Worm (Caenorhabditis elegans) whole organism, L4 larva: ENCODE measurements around the gene vha-12.
A peak's percentile ranks its signal among the peaks of the same experiment; 100 is the strongest.

ENCODE experiments used
- F26F4.8 ChIP-seq: fragments of 200-800 bp; sonication (Bioruptor generic); conservative IDR thresholded peaks from 2 replicates; pipeline ENCODE4 v1.3.6; 2022; ENCODE audit warnings: missing genetic modification characterization, missing compliant biosample characterization
- T20F7.1 ChIP-seq: fragments of 200-800 bp; sonication (Bioruptor generic); optimal IDR thresholded peaks from 2 replicates; lab custom pipeline; 2018; ENCODE audit warnings: mild to moderate bottlenecking, missing genetic modification characterization, missing compliant biosample characterization
- T26A8.4 ChIP-seq: fragments of 200-800 bp; sonication (Bioruptor generic); IDR thresholded peaks from 2 replicates; pipeline ENCODE4 v1.3.6; 2022; ENCODE audit warnings: missing genetic modification characterization, missing compliant biosample characterization
- Y75B8A.6 ChIP-seq: fragments of 200-800 bp; sonication (Bioruptor generic); IDR thresholded peaks from 2 replicates; pipeline ENCODE4 v1.3.6; 2022; ENCODE audit warnings: missing genetic modification reagents, missing genetic modification characterization, missing compliant biosample characterization
- ZK337.2 ChIP-seq: fragments of 200-800 bp; sonication (Bioruptor generic); IDR thresholded peaks from 2 replicates; pipeline ENCODE4 v1.3.6; 2022; ENCODE audit warnings: missing genetic modification reagents, missing genetic modification characterization, missing compliant biosample characterization
- ZK546.5 ChIP-seq, 2 experiments: sonication (generic microtip); optimal IDR thresholded peaks; 2 replicates each; lab custom pipeline; 2017; ENCODE audit warnings: missing biosample characterization in 2 of 2, missing genetic modification characterization in 2 of 2
- aha-1 ChIP-seq: fragments of 150-350 bp; peaks from one replicate; lab custom pipeline; 2014; ENCODE audit warnings: missing biosample characterization, missing genetic modification characterization
- aly-2 ChIP-seq: sonication (generic microtip); optimal IDR thresholded peaks from 2 replicates; lab custom pipeline; 2018; ENCODE audit warnings: missing biosample characterization, missing genetic modification characterization
- ama-1 ChIP-seq: fragments of 150-350 bp; optimal IDR thresholded peaks from 2 replicates; lab custom pipeline; 2014; ENCODE audit warnings: inconsistent platforms, mixed read lengths
- arid-1 ChIP-seq: fragments of 200-800 bp; sonication (Bioruptor generic); conservative IDR thresholded peaks from 2 replicates; pipeline ENCODE4 v1.3.6; 2022; ENCODE audit warnings: missing genetic modification reagents, missing genetic modification characterization, missing compliant biosample characterization
- ceh-20 ChIP-seq: fragments of 200-800 bp; sonication (Bioruptor generic); IDR thresholded peaks from 2 replicates; pipeline ENCODE4 v1.3.6; 2022; ENCODE audit warnings: missing genetic modification reagents, missing genetic modification characterization, missing compliant biosample characterization
- ceh-28 ChIP-seq: fragments of 150-350 bp; optimal IDR thresholded peaks from 2 replicates; lab custom pipeline; 2014; ENCODE audit warnings: missing biosample characterization, missing genetic modification reagents, missing genetic modification characterization
- ceh-32 ChIP-seq: sonication (generic microtip); optimal IDR thresholded peaks from 2 replicates; lab custom pipeline; 2016; ENCODE audit warnings: mild to moderate bottlenecking, missing genetic modification characterization, missing compliant biosample characterization; ENCODE audit not compliant: poor library complexity
- ceh-82 ChIP-seq: sonication (generic microtip); optimal IDR thresholded peaks from 2 replicates; lab custom pipeline; 2017; ENCODE audit warnings: missing biosample characterization, missing genetic modification characterization
- dmd-6 ChIP-seq: fragments of 200-800 bp; sonication (Bioruptor generic); IDR thresholded peaks from 2 replicates; pipeline ENCODE4 v1.3.6; 2022; ENCODE audit warnings: missing genetic modification reagents, missing genetic modification characterization, missing compliant biosample characterization
- dmd-9 ChIP-seq: fragments of 200-800 bp; sonication (Bioruptor generic); IDR thresholded peaks from 2 replicates; pipeline ENCODE4 v1.3.6; 2022; ENCODE audit warnings: missing genetic modification reagents, missing genetic modification characterization, missing compliant biosample characterization
- dve-1 ChIP-seq: sonication (generic microtip); optimal IDR thresholded peaks from 2 replicates; lab custom pipeline; 2017; ENCODE audit warnings: antibody characterized with exemption, mild to moderate bottlenecking, missing genetic modification characterization, missing compliant biosample characterization; ENCODE audit not compliant: insufficient read depth
- egl-43 ChIP-seq: fragments of 200-800 bp; sonication (Bioruptor generic); IDR thresholded peaks from 2 replicates; pipeline ENCODE4 v1.3.6; 2022; ENCODE audit warnings: missing genetic modification reagents, missing genetic modification characterization, missing compliant biosample characterization
- fos-1 ChIP-seq: fragments of 150-350 bp; optimal IDR thresholded peaks from 2 replicates; lab custom pipeline; 2014; ENCODE audit warnings: missing biosample characterization, missing genetic modification characterization
- hlh-30 ChIP-seq: sonication (generic microtip); optimal IDR thresholded peaks from 2 replicates; lab custom pipeline; 2017; ENCODE audit warnings: antibody characterized with exemption, mild to moderate bottlenecking, missing genetic modification characterization, missing compliant biosample characterization; ENCODE audit not compliant: insufficient read depth
- lin-1 ChIP-seq: fragments of 200-800 bp; sonication (Bioruptor generic); IDR thresholded peaks from 2 replicates; pipeline ENCODE4 v1.3.6; 2022; ENCODE audit warnings: missing genetic modification reagents, missing genetic modification characterization, missing compliant biosample characterization
- lin-13 ChIP-seq: fragments of 150-350 bp; optimal IDR thresholded peaks from 2 replicates; lab custom pipeline; 2014; ENCODE audit warnings: missing biosample characterization, missing genetic modification reagents, missing genetic modification characterization
- lin-15B ChIP-seq: fragments of 150-350 bp; sonication (generic microtip); optimal IDR thresholded peaks from 3 replicates; lab custom pipeline; 2014; ENCODE audit warnings: missing biosample characterization, missing genetic modification characterization
- lin-29 ChIP-seq: fragments of 200-800 bp; sonication (Bioruptor generic); IDR thresholded peaks from 2 replicates; pipeline ENCODE4 v1.3.6; 2022; ENCODE audit warnings: missing genetic modification reagents, missing genetic modification characterization, missing compliant biosample characterization
- lir-3 ChIP-seq: sonication (generic microtip); optimal IDR thresholded peaks from 2 replicates; lab custom pipeline; 2016; ENCODE audit warnings: mild to moderate bottlenecking, missing genetic modification characterization, missing compliant biosample characterization
- madf-5 ChIP-seq, 2 experiments: fragments of 200-800 bp; sonication (Bioruptor generic); IDR thresholded peaks; 2 replicates each; pipeline ENCODE4 v1.3.6; 2022; ENCODE audit warnings: missing compliant biosample characterization in 2 of 2, missing genetic modification characterization in 2 of 2
- madf-9 ChIP-seq: fragments of 200-800 bp; sonication (Bioruptor generic); conservative IDR thresholded peaks from 2 replicates; pipeline ENCODE4 v1.3.6; 2022; ENCODE audit warnings: missing genetic modification reagents, missing genetic modification characterization, missing compliant biosample characterization
- mdl-1 ChIP-seq, 2 experiments: fragments of 150-350 bp in 1 of 2; sonication (generic microtip) in 1 of 2; optimal IDR thresholded peaks; 2 replicates each; lab custom pipeline; 2014 to 2017; ENCODE audit warnings: missing biosample characterization in 2 of 2, missing genetic modification characterization in 2 of 2
- mdt-29 ChIP-seq: fragments of 200-800 bp; sonication (Bioruptor generic); IDR thresholded peaks from 2 replicates; pipeline ENCODE4 v1.3.6; 2022; ENCODE audit warnings: missing genetic modification reagents, missing genetic modification characterization, missing compliant biosample characterization
- mep-1 ChIP-seq: fragments of 150-350 bp; sonication (generic microtip); optimal IDR thresholded peaks from 3 replicates; lab custom pipeline; 2014; ENCODE audit warnings: missing biosample characterization, missing genetic modification characterization
- mes-2 ChIP-seq: sonication (generic microtip); optimal IDR thresholded peaks from 2 replicates; lab custom pipeline; 2016; ENCODE audit warnings: missing genotype, mild to moderate bottlenecking, missing genetic modification characterization, missing compliant biosample characterization; ENCODE audit not compliant: poor library complexity, severe bottlenecking
- mxl-3 ChIP-seq: fragments of 200-800 bp; sonication (Bioruptor generic); optimal IDR thresholded peaks from 2 replicates; lab custom pipeline; 2018; ENCODE audit warnings: mild to moderate bottlenecking, missing genetic modification characterization, missing compliant biosample characterization
- nhr-102 ChIP-seq: sonication (generic microtip); optimal IDR thresholded peaks from 2 replicates; lab custom pipeline; 2016; ENCODE audit warnings: mild to moderate bottlenecking, missing genetic modification characterization, moderate library complexity, missing compliant biosample characterization
- nhr-11 ChIP-seq: fragments of 150-350 bp; optimal IDR thresholded peaks from 2 replicates; lab custom pipeline; 2014; ENCODE audit warnings: missing biosample characterization, missing genetic modification characterization
- nhr-237 ChIP-seq: sonication (generic microtip); optimal IDR thresholded peaks from 2 replicates; lab custom pipeline; 2017; ENCODE audit warnings: missing biosample characterization, missing genetic modification characterization
- nhr-28 ChIP-seq: fragments of 150-350 bp; optimal IDR thresholded peaks from 2 replicates; lab custom pipeline; 2014; ENCODE audit warnings: missing biosample characterization, missing genetic modification characterization
- nhr-42 ChIP-seq: fragments of 200-800 bp; sonication (Bioruptor generic); IDR thresholded peaks from 2 replicates; pipeline ENCODE4 v1.3.6; 2022; ENCODE audit warnings: missing genetic modification characterization, missing compliant biosample characterization
- nhr-48 ChIP-seq: sonication (generic microtip); optimal IDR thresholded peaks from 2 replicates; lab custom pipeline; 2016; ENCODE audit warnings: mild to moderate bottlenecking, missing genetic modification characterization, missing compliant biosample characterization
- nhr-6 ChIP-seq: fragments of 150-350 bp; optimal IDR thresholded peaks from 2 replicates; lab custom pipeline; 2014; ENCODE audit warnings: missing biosample characterization, missing genetic modification characterization
- nhr-76 ChIP-seq: fragments of 150-350 bp; optimal IDR thresholded peaks from 2 replicates; lab custom pipeline; 2014; ENCODE audit warnings: missing biosample characterization, missing genetic modification characterization
- pqm-1 ChIP-seq: sonication (generic microtip); optimal IDR thresholded peaks from 2 replicates; lab custom pipeline; 2017; ENCODE audit warnings: missing biosample characterization, missing genetic modification characterization
- rbr-2 ChIP-seq: sonication (generic microtip); optimal IDR thresholded peaks from 2 replicates; lab custom pipeline; 2016; ENCODE audit warnings: missing genotype, missing genetic modification characterization, missing compliant biosample characterization
- sdz-12 ChIP-seq: fragments of 200-800 bp; sonication (Bioruptor generic); optimal IDR thresholded peaks from 2 replicates; lab custom pipeline; 2018; ENCODE audit warnings: mild to moderate bottlenecking, missing genetic modification characterization, missing compliant biosample characterization
- set-16 ChIP-seq: fragments of 200-800 bp; sonication (Bioruptor generic); IDR thresholded peaks from 2 replicates; pipeline ENCODE4 v1.3.6; 2022; ENCODE audit warnings: missing genetic modification reagents, missing genetic modification characterization, missing compliant biosample characterization
- spr-1 ChIP-seq: sonication (generic microtip); optimal IDR thresholded peaks from 2 replicates; lab custom pipeline; 2016; ENCODE audit warnings: mild to moderate bottlenecking, missing genetic modification characterization, missing compliant biosample characterization
- tra-1 ChIP-seq: fragments of 200-800 bp; sonication (Bioruptor generic); IDR thresholded peaks from 2 replicates; pipeline ENCODE4 v1.3.6; 2022; ENCODE audit warnings: missing genetic modification reagents, missing genetic modification characterization, missing compliant biosample characterization
- zfp-2 ChIP-seq: sonication (generic microtip); optimal IDR thresholded peaks from 2 replicates; lab custom pipeline; 2016; ENCODE audit warnings: mild to moderate bottlenecking, missing genetic modification characterization, missing compliant biosample characterization

vha-12 gene

ce11 chrX:4190537-4191144 lies at the start of gene vha-12 (continued):
- TF ChIP-seq madf-9 (GFP tag; lab: Robert Waterston, UW), result 0 out of 2 replicates have a peak, but pooled peaks have one; percentile 36
- TF ChIP-seq lin-13 (GFP tag; lab: Kevin White, UChicago), result peak; percentile 73
- no peak for TF ChIP-seq lin-15B
- peak; percentile 68; the same call in 1 of the 2 replicates for TF ChIP-seq lin-1 (GFP tag; lab: Robert Waterston, UW)
- TF ChIP-seq aly-2, result no peak

- no peak for TF ChIP-seq rbr-2 (tag; lab: Kevin White, UChicago)
- TF ChIP-seq ceh-28 (tag; lab: Kevin White, UChicago), result no peak
- peak; percentile 88 for TF ChIP-seq lin-13 (GFP tag; lab: Kevin White, UChicago)
- TF ChIP-seq nhr-76 (tag; lab: Kevin White, UChicago), result no peak
- TF ChIP-seq egl-43 (GFP tag; lab: Robert Waterston, UW), result peak; percentile 47; the same call in 1 of the 2 replicates
- TF ChIP-seq zfp-2 (tag; lab: Kevin White, UChicago), result no peak
- no peak for TF ChIP-seq nhr-237 (tag; lab: Kevin White, UChicago)
- peak; percentile 83 for TF ChIP-seq nhr-11 (tag; lab: Kevin White, UChicago)
- peak; percentile 97 for TF ChIP-seq nhr-48
- TF ChIP-seq hlh-30 (tag; lab: Kevin White, UChicago), result peak; percentile 98
- TF ChIP-seq spr-1 (tag; lab: Kevin White, UChicago), result peak; percentile 26
- TF ChIP-seq dve-1 (tag; lab: Kevin White, UChicago), result peak; percentile 88
- TF ChIP-seq nhr-28 (tag; lab: Kevin White, UChicago), result peak; percentile 86
- peak; percentile 56; the same call in 1 of the 2 replicates for TF ChIP-seq madf-9 (GFP tag; lab: Robert Waterston, UW)
- TF ChIP-seq set-16 (GFP tag; lab: Robert Waterston, UW), result peak; percentile 67
- TF ChIP-seq dmd-6 (GFP tag; lab: Robert Waterston, UW), result peak; percentile 96
- peak in 1 of 2 experiments; percentile 82; a peak in 1 of 4 replicates for TF ChIP-seq madf-5 (GFP tag; IDR thresholded peaks at IDR 0.05; lab: Robert Waterston, UW)
- peak; percentile 92 for TF ChIP-seq mdt-29 (GFP tag; lab: Robert Waterston, UW)
- TF ChIP-seq lir-3, result no peak
- TF ChIP-seq tra-1, result peak; percentile 94
- peak; percentile 63 for TF ChIP-seq mep-1 (tag; lab: Kevin White, UChicago)
- TF ChIP-seq ceh-82 (tag; lab: Kevin White, UChicago), result no peak
- peak; percentile 93 for TF ChIP-seq ceh-20 (GFP tag; lab: Robert Waterston, UW)
- peak; percentile 93 for TF ChIP-seq mxl-3
- peak; percentile 73 for TF ChIP-seq T26A8.4 (GFP tag; lab: Robert Waterston, UW)
- peak; percentile 80; the same call in 1 of the 2 replicates for TF ChIP-seq nhr-42
- no peak for TF ChIP-seq nhr-6 (tag; lab: Kevin White, UChicago)
- 0 out of 2 replicates have a peak, but pooled peaks have one; percentile 5 for TF ChIP-seq dmd-9 (GFP tag; lab: Robert Waterston, UW)
- TF ChIP-seq ZK546.5 (tag; optimal IDR thresholded peaks at IDR 0.05; lab: Kevin White, UChicago), result no peak
- peak; percentile 91 to 93 for TF ChIP-seq mdl-1 (tag; optimal IDR thresholded peaks at IDR 0.05; lab: Kevin White, UChicago)
- TF ChIP-seq lin-29 (GFP tag; lab: Robert Waterston, UW), result no peak
- TF ChIP-seq sdz-12 (GFP tag; lab: Kevin White, UChicago), result no peak
- TF ChIP-seq Y75B8A.6, result peak; percentile 58; the same call in 1 of the 2 replicates
- TF ChIP-seq F26F4.8, result no peak
- TF ChIP-seq fos-1, result no peak
- no peak for TF ChIP-seq pqm-1 (tag; lab: Kevin White, UChicago)
- TF ChIP-seq mes-2 (tag; lab: Kevin White, UChicago), result peak; percentile 2
- TF ChIP-seq T20F7.1 (GFP tag; lab: Kevin White, UChicago), result peak; percentile 60
- TF ChIP-seq arid-1 (GFP tag; lab: Robert Waterston, UW), result peak; percentile 75
- peak; percentile 59 for TF ChIP-seq ama-1 (lab: Kevin White, UChicago)
- TF ChIP-seq lin-1 (GFP tag; lab: Robert Waterston, UW), result peak; percentile 92
- TF ChIP-seq nhr-102 (tag; lab: Kevin White, UChicago), result peak; percentile 79
- TF ChIP-seq aha-1, result peak; percentile 100
- peak; percentile 48 for TF ChIP-seq ceh-32 (tag; lab: Kevin White, UChicago)
- 0 out of 2 replicates have a peak, but pooled peaks have one; percentile 53 for TF ChIP-seq ZK337.2 (GFP tag; lab: Robert Waterston, UW)
Measured at ce11 chrX:4142202-4142601, 48.7 kb upstream of the vha-12 start.
